Fruit fly (Drosophila melanogaster) whole organism, embryonic: ENCODE measurements around the gene Slob.

Experiments
- CG10321 ChIP-seq: fragments of 200-800 bp; sonication (Bioruptor generic); IDR thresholded peaks from 2 replicates; pipeline ENCODE4 v1.3.6; 2022; ENCODE audit warnings: missing biosample characterization, missing genetic modification characterization
- CG11504 ChIP-seq: fragments of 200-800 bp; sonication (Bioruptor generic); optimal IDR thresholded peaks from 3 replicates; lab custom pipeline; 2019; ENCODE audit warnings: missing biosample characterization, mild to moderate bottlenecking, missing genetic modification characterization, moderate library complexity
- CG1233 ChIP-seq: fragments of 200-800 bp; sonication (Bioruptor generic); optimal IDR thresholded peaks from 4 replicates; lab custom pipeline; 2018; ENCODE audit warnings: missing biosample characterization, mild to moderate bottlenecking, missing genetic modification characterization
- CG12769 ChIP-seq: fragments of 200-800 bp; sonication (Bioruptor generic); optimal IDR thresholded peaks from 2 replicates; lab custom pipeline; 2019; ENCODE audit warnings: missing biosample characterization, mild to moderate bottlenecking, missing genetic modification characterization, moderate library complexity
- CG13296 ChIP-seq: fragments of 200-800 bp; sonication (Bioruptor generic); optimal IDR thresholded peaks from 3 replicates; lab custom pipeline; 2018; ENCODE audit warnings: missing biosample characterization, mild to moderate bottlenecking, missing genetic modification characterization
- CG15011 ChIP-seq: fragments of 200-800 bp; sonication (Bioruptor generic); optimal IDR thresholded peaks from 3 replicates; lab custom pipeline; 2018; ENCODE audit warnings: missing biosample characterization, mild to moderate bottlenecking, missing genetic modification characterization
- CG1529 ChIP-seq: fragments of 200-800 bp; sonication (Bioruptor generic); optimal IDR thresholded peaks from 3 replicates; lab custom pipeline; 2018; ENCODE audit warnings: missing biosample characterization, missing genetic modification characterization
- CG17385 ChIP-seq: fragments of 200-800 bp; sonication (Bioruptor generic); optimal IDR thresholded peaks from 3 replicates; lab custom pipeline; 2018; ENCODE audit warnings: missing biosample characterization, mild to moderate bottlenecking, missing genetic modification characterization
- CG30431 ChIP-seq: fragments of 200-800 bp; sonication (Bioruptor generic); optimal IDR thresholded peaks from 2 replicates; lab custom pipeline; 2017; ENCODE audit warnings: missing biosample characterization, missing genetic modification characterization
- CG32772 ChIP-seq: fragments of 200-800 bp; sonication (Bioruptor generic); IDR thresholded peaks from 2 replicates; pipeline ENCODE4 v1.3.6; 2022; ENCODE audit warnings: missing biosample characterization, missing genetic modification characterization
- CG4730 ChIP-seq: fragments of 200-800 bp; sonication (Bioruptor generic); IDR thresholded peaks from 2 replicates; pipeline ENCODE4 v1.3.6; 2022; ENCODE audit warnings: missing biosample characterization, missing genetic modification characterization
- CG6272 ChIP-seq: fragments of 200-800 bp; sonication (Bioruptor generic); IDR thresholded peaks from 2 replicates; pipeline ENCODE4 v1.3.6; 2022; ENCODE audit warnings: missing biosample characterization, missing genetic modification characterization
- CG6683 ChIP-seq: fragments of 200-800 bp; sonication (Bioruptor generic); optimal IDR thresholded peaks from 2 replicates; lab custom pipeline; 2017; ENCODE audit warnings: missing biosample characterization, mild to moderate bottlenecking, missing genetic modification characterization, missing genetic modification reagents
- CG6813 ChIP-seq: fragments of 200-800 bp; sonication (Bioruptor generic); optimal IDR thresholded peaks from 2 replicates; lab custom pipeline; 2017; ENCODE audit warnings: missing biosample characterization, missing genetic modification characterization, mild to moderate bottlenecking, moderate library complexity, missing genetic modification reagents
- CG7372 ChIP-seq: fragments of 200-800 bp; sonication (Bioruptor generic); IDR thresholded peaks from 2 replicates; pipeline ENCODE4 v1.3.6; 2022; ENCODE audit warnings: missing biosample characterization, missing genetic modification characterization
- CG8765 ChIP-seq: fragments of 200-800 bp; sonication (Bioruptor generic); IDR thresholded peaks from 2 replicates; pipeline ENCODE4 v1.3.6; 2022; ENCODE audit warnings: missing biosample characterization, missing genetic modification characterization
- CoRest ChIP-seq: fragments of 200-800 bp; sonication (Bioruptor generic); optimal IDR thresholded peaks from 3 replicates; lab custom pipeline; 2018; ENCODE audit warnings: missing biosample characterization, mild to moderate bottlenecking, missing genetic modification characterization, moderate library complexity
- D19A ChIP-seq: fragments of 200-800 bp; optimal IDR thresholded peaks from 3 replicates; lab custom pipeline; 2019; ENCODE audit warnings: missing biosample characterization, mild to moderate bottlenecking, missing genetic modification characterization, moderate library complexity
- Dbx ChIP-seq: fragments of 200-800 bp; sonication (Bioruptor generic); IDR thresholded peaks from 3 replicates; pipeline ENCODE4 v1.3.6; 2022; ENCODE audit warnings: missing biosample characterization, missing genetic modification characterization
- Dfd ChIP-seq, 2 experiments: fragments of >200 bp; optimal IDR thresholded peaks; 2 replicates each; lab custom pipeline; 2017; ENCODE audit warnings: missing biosample characterization in 2 of 2, missing genetic modification characterization in 2 of 2
- Dref ChIP-seq: fragments of 200-800 bp; sonication (Bioruptor generic); IDR thresholded peaks from 2 replicates; pipeline ENCODE4 v1.3.6; 2022; ENCODE audit warnings: missing biosample characterization, missing genetic modification characterization
- Hey ChIP-seq: fragments of 200-800 bp; sonication (Bioruptor generic); optimal IDR thresholded peaks from 3 replicates; lab custom pipeline; 2018; ENCODE audit warnings: missing biosample characterization, mild to moderate bottlenecking, missing genetic modification characterization
- Mrtf ChIP-seq: fragments of 200-800 bp; sonication (Bioruptor generic); IDR thresholded peaks from 3 replicates; pipeline ENCODE4 v1.3.6; 2022; ENCODE audit warnings: missing biosample characterization, missing genetic modification characterization
- NFAT ChIP-seq: fragments of 200-800 bp; sonication (Bioruptor generic); IDR thresholded peaks from 2 replicates; pipeline ENCODE4 v1.3.6; 2022; ENCODE audit warnings: missing biosample characterization, missing genetic modification characterization
- Sry-δ ChIP-seq: fragments of 200-800 bp; sonication (Bioruptor generic); optimal IDR thresholded peaks from 2 replicates; lab custom pipeline; 2016; ENCODE audit warnings: missing biosample characterization, missing genetic modification characterization
- Ssrp ChIP-seq: fragments of 200-800 bp; sonication (Bioruptor generic); optimal IDR thresholded peaks from 2 replicates; lab custom pipeline; 2018; ENCODE audit warnings: missing biosample characterization, mild to moderate bottlenecking, missing genetic modification characterization, moderate library complexity
- Usf ChIP-seq: fragments of 200-800 bp; sonication (Bioruptor generic); optimal IDR thresholded peaks from 2 replicates; lab custom pipeline; 2017; ENCODE audit warnings: missing genotype, missing biosample characterization, missing genetic modification characterization
- ac ChIP-seq: fragments of 200-800 bp; sonication (Bioruptor generic); optimal IDR thresholded peaks from 3 replicates; lab custom pipeline; 2017; ENCODE audit warnings: missing biosample characterization, mild to moderate bottlenecking, missing genetic modification characterization
- br ChIP-seq: fragments of >200 bp; optimal IDR thresholded peaks from 2 replicates; lab custom pipeline; 2017
- caup ChIP-seq: fragments of 200-800 bp; sonication (Bioruptor generic); optimal IDR thresholded peaks from 3 replicates; lab custom pipeline; 2017; ENCODE audit warnings: missing biosample characterization, mild to moderate bottlenecking, missing genetic modification characterization, moderate library complexity; ENCODE audit not compliant: severe bottlenecking
- chinmo ChIP-seq: fragments of 200-800 bp; sonication (Bioruptor generic); IDR thresholded peaks from 4 replicates; pipeline ENCODE4 v1.3.6; 2022; ENCODE audit warnings: missing biosample characterization, missing genetic modification characterization; ENCODE audit not compliant: partially characterized antibody
- ci ChIP-seq: fragments of 200-800 bp; sonication (Bioruptor generic); IDR thresholded peaks from 3 replicates; pipeline ENCODE4 v1.3.6; 2022; ENCODE audit warnings: missing biosample characterization, missing genetic modification characterization
- da ChIP-seq: fragments of 200-800 bp; sonication (Bioruptor generic); optimal IDR thresholded peaks from 2 replicates; lab custom pipeline; 2016; ENCODE audit warnings: missing biosample characterization, missing genetic modification characterization
- disco-r ChIP-seq: fragments of 200-800 bp; sonication (Bioruptor generic); optimal IDR thresholded peaks from 2 replicates; lab custom pipeline; 2016; ENCODE audit warnings: missing biosample characterization, missing genetic modification characterization
- dmrt99B ChIP-seq: fragments of 200-800 bp; sonication (Bioruptor generic); optimal IDR thresholded peaks from 2 replicates; lab custom pipeline; 2018; ENCODE audit warnings: missing biosample characterization, mild to moderate bottlenecking, missing genetic modification characterization, moderate library complexity
- kah ChIP-seq: fragments of 200-800 bp; sonication (Bioruptor generic); optimal IDR thresholded peaks from 2 replicates; lab custom pipeline; 2018; ENCODE audit warnings: missing biosample characterization, mild to moderate bottlenecking, missing genetic modification characterization
- mirr ChIP-seq: fragments of 200-800 bp; sonication (Bioruptor generic); optimal IDR thresholded peaks from 3 replicates; lab custom pipeline; 2018; ENCODE audit warnings: missing biosample characterization, mild to moderate bottlenecking, missing genetic modification characterization
- nau ChIP-seq: fragments of 200-800 bp; sonication (Bioruptor generic); optimal IDR thresholded peaks from 3 replicates; lab custom pipeline; 2017; ENCODE audit warnings: missing biosample characterization, mild to moderate bottlenecking, missing genetic modification characterization, missing genetic modification reagents
- onecut ChIP-seq: fragments of 200-800 bp; sonication (Bioruptor generic); IDR thresholded peaks from 2 replicates; pipeline ENCODE4 v1.3.6; 2022; ENCODE audit warnings: missing biosample characterization, missing genetic modification characterization
- pfk ChIP-seq: fragments of 200-800 bp; sonication (Bioruptor generic); optimal IDR thresholded peaks from 2 replicates; lab custom pipeline; 2018; ENCODE audit warnings: missing biosample characterization, mild to moderate bottlenecking, missing genetic modification characterization, moderate library complexity
- rib ChIP-seq: fragments of 200-800 bp; sonication (Bioruptor generic); IDR thresholded peaks from 2 replicates; pipeline ENCODE4 v1.3.6; 2022; ENCODE audit warnings: missing biosample characterization, missing genetic modification characterization
- salm ChIP-seq: fragments of 200-800 bp; sonication (Bioruptor generic); optimal IDR thresholded peaks from 2 replicates; lab custom pipeline; 2018; ENCODE audit warnings: missing biosample characterization, mild to moderate bottlenecking, missing genetic modification characterization
- sd ChIP-seq: fragments of 200-800 bp; sonication (Bioruptor generic); optimal IDR thresholded peaks from 3 replicates; lab custom pipeline; 2018; ENCODE audit warnings: missing biosample characterization, mild to moderate bottlenecking, missing genetic modification characterization, moderate library complexity
- sens-2 ChIP-seq: fragments of 200-800 bp; sonication (Bioruptor generic); IDR thresholded peaks from 2 replicates; pipeline ENCODE4 v1.3.6; 2022; ENCODE audit warnings: missing biosample characterization, missing genetic modification characterization
- sima ChIP-seq: fragments of 200-800 bp; sonication (Bioruptor generic); optimal IDR thresholded peaks from 2 replicates; lab custom pipeline; 2016; ENCODE audit warnings: missing biosample characterization, missing genetic modification characterization
- slbo ChIP-seq: fragments of 200-800 bp; sonication (Bioruptor generic); IDR thresholded peaks from 2 replicates; pipeline ENCODE4 v1.3.6; 2022; ENCODE audit warnings: missing biosample characterization, missing genetic modification characterization
- slou ChIP-seq: fragments of 200-800 bp; sonication (Bioruptor generic); optimal IDR thresholded peaks from 3 replicates; lab custom pipeline; 2016; ENCODE audit warnings: missing biosample characterization, missing genetic modification characterization
- twi ChIP-seq: fragments of 200-800 bp; optimal IDR thresholded peaks from 2 replicates; lab custom pipeline; 2019; ENCODE audit warnings: missing biosample characterization, mild to moderate bottlenecking, missing genetic modification characterization, moderate library complexity
- unpg ChIP-seq: fragments of 200-800 bp; sonication (Bioruptor generic); optimal IDR thresholded peaks from 3 replicates; lab custom pipeline; 2018; ENCODE audit warnings: missing biosample characterization, mild to moderate bottlenecking, missing genetic modification characterization, moderate library complexity
- vvl ChIP-seq: fragments of 200-800 bp; sonication (Bioruptor generic); IDR thresholded peaks from 2 replicates; pipeline ENCODE4 v1.3.6; 2022; ENCODE audit warnings: missing biosample characterization, missing genetic modification characterization
- wor ChIP-seq: fragments of 200-800 bp; sonication (Bioruptor generic); IDR thresholded peaks from 2 replicates; pipeline ENCODE4 v1.3.6; 2022; ENCODE audit warnings: missing biosample characterization, missing genetic modification characterization
- zf30C ChIP-seq: fragments of 200-800 bp; sonication (Bioruptor generic); optimal IDR thresholded peaks from 3 replicates; lab custom pipeline; 2018; ENCODE audit warnings: missing biosample characterization, mild to moderate bottlenecking, missing genetic modification characterization

The Slob gene

DNA sequence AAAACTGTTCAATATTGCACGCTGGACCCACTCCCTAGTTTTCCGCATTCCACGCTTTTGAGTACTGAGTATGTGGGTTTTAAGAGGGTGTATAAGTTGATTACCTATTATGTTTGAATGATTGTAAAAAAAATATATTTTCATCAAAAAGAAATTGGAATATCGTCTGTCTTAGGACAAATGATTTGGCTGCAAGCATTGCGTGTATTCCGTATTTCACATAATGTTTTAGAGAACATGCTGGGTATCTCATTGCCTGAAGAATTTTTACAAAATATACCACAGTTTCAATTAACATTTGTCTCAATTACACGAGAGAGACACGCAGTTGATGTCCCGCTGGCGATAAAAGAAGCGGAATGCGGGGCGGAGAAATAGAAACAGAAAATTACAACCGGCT is 42.1 kb downstream of the Slob start (continued):
- no peak for TF ChIP-seq CG1233 (GFP tag; lab: Kevin White, UChicago)
- TF ChIP-seq nau (GFP tag; lab: Kevin White, UChicago) = no peak
- peak; percentile 22; the same call in 1 of the 2 replicates for TF ChIP-seq CG6272
- no peak for TF ChIP-seq Hey (tag; lab: Kevin White, UChicago)
- TF ChIP-seq vvl (GFP tag; lab: Robert Waterston, UW) = peak; percentile 69
- peak; percentile 15 for TF ChIP-seq CG15011
- no peak for TF ChIP-seq Dref (GFP tag; lab: Robert Waterston, UW)
- TF ChIP-seq rib (GFP tag; lab: Robert Waterston, UW) = no peak
- TF ChIP-seq NFAT (GFP tag; lab: Robert Waterston, UW) = no peak
- no peak for TF ChIP-seq CG12769 (tag; lab: Kevin White, UChicago)
- peak; percentile 5 for TF ChIP-seq Sry-δ
- peak; percentile 50 for TF ChIP-seq dmrt99B
- no peak for TF ChIP-seq CG4730 (GFP tag; lab: Robert Waterston, UW)
- peak; percentile 63 for TF ChIP-seq CG11504 (tag; lab: Kevin White, UChicago)
- TF ChIP-seq CG30431 (GFP tag; lab: Kevin White, UChicago) = peak; percentile 62
- TF ChIP-seq onecut (GFP tag; lab: Robert Waterston, UW) = no peak
- no peak for TF ChIP-seq da
- TF ChIP-seq CG32772 = no peak; the same call in 1 of the 2 replicates
- TF ChIP-seq CoRest (tag; lab: Kevin White, UChicago) = peak; percentile 14
- TF ChIP-seq disco-r = no peak
- no peak for TF ChIP-seq Dbx (GFP tag; lab: Robert Waterston, UW)
- TF ChIP-seq br (lab: Kevin White, UChicago) = no peak
- TF ChIP-seq kah (GFP tag; lab: Kevin White, UChicago) = no peak
- no peak for TF ChIP-seq sima (GFP tag; lab: Kevin White, UChicago)
- TF ChIP-seq CG13296 (GFP tag; lab: Kevin White, UChicago) = no peak
- no peak for TF ChIP-seq chinmo (GFP tag; lab: Robert Waterston, UW)
- TF ChIP-seq wor (GFP tag; lab: Robert Waterston, UW) = no peak
- TF ChIP-seq CG17385 = peak; percentile 6
- no peak for TF ChIP-seq slbo (GFP tag; lab: Robert Waterston, UW)
- TF ChIP-seq sd (tag; lab: Kevin White, UChicago) = peak; percentile 80
- TF ChIP-seq ci (GFP tag; lab: Robert Waterston, UW) = peak; percentile 67
- no peak for TF ChIP-seq mirr (GFP tag; lab: Kevin White, UChicago)
- TF ChIP-seq Usf = no peak
- peak; percentile 49 for TF ChIP-seq unpg (GFP tag; lab: Kevin White, UChicago)
- TF ChIP-seq CG8765 (GFP tag; lab: Robert Waterston, UW) = peak; percentile 53; the same call in 1 of the 2 replicates
- TF ChIP-seq CG6813 (GFP tag; lab: Kevin White, UChicago) = peak; percentile 8
- TF ChIP-seq D19A (tag; lab: Kevin White, UChicago) = peak; percentile 67
- no peak for TF ChIP-seq salm (tag; lab: Kevin White, UChicago)
- no peak for TF ChIP-seq zf30C (GFP tag; lab: Kevin White, UChicago)
- TF ChIP-seq CG6683 (GFP tag; lab: Kevin White, UChicago) = no peak
- TF ChIP-seq slou = no peak
- peak; percentile 13 for TF ChIP-seq CG1529 (GFP tag; lab: Kevin White, UChicago)
- TF ChIP-seq ac (GFP tag; lab: Kevin White, UChicago) = no peak
- peak; percentile 2 for TF ChIP-seq caup (GFP tag; lab: Kevin White, UChicago)
- TF ChIP-seq Mrtf (GFP tag; lab: Robert Waterston, UW) = no peak
- TF ChIP-seq pfk (GFP tag; lab: Kevin White, UChicago) = no peak
- no peak for TF ChIP-seq sens-2 (GFP tag; lab: Robert Waterston, UW)
- TF ChIP-seq twi = no peak
- TF ChIP-seq CG7372 (GFP tag; lab: Robert Waterston, UW) = no peak
- TF ChIP-seq Ssrp = peak; percentile 46
- no peak for TF ChIP-seq CG10321
- no peak for TF ChIP-seq Dfd (GFP tag; optimal IDR thresholded peaks at IDR 0.05; lab: Kevin White, UChicago)
